Fruit fly (Drosophila melanogaster) whole organism, embryonic: ENCODE measurements around the gene Tsp97E.

Source experiments
- CG7928 ChIP-seq: fragments of 200-800 bp; sonication (Bioruptor generic); optimal IDR thresholded peaks from 2 replicates; lab custom pipeline; 2017; ENCODE audit warnings: missing biosample characterization, mild to moderate bottlenecking, missing genetic modification characterization
- CG9876 ChIP-seq: fragments of 200-800 bp; sonication (Bioruptor generic); optimal IDR thresholded peaks from 2 replicates; lab custom pipeline; 2016; ENCODE audit warnings: missing biosample characterization, missing genetic modification characterization
- Hsf ChIP-seq: fragments of 200-800 bp; sonication (Bioruptor generic); optimal IDR thresholded peaks from 3 replicates; lab custom pipeline; 2016; ENCODE audit warnings: missing biosample characterization, missing genetic modification characterization
- lbe ChIP-seq: fragments of 200-800 bp; sonication (Bioruptor generic); optimal IDR thresholded peaks from 2 replicates; lab custom pipeline; 2016; ENCODE audit warnings: missing biosample characterization, mild to moderate bottlenecking, missing genetic modification characterization
- nom ChIP-seq: fragments of 200-800 bp; sonication (Bioruptor generic); optimal IDR thresholded peaks from 2 replicates; lab custom pipeline; 2017; ENCODE audit warnings: missing biosample characterization, missing genetic modification characterization, mild to moderate bottlenecking, moderate library complexity, missing genetic modification reagents
- salm ChIP-seq: fragments of 200-800 bp; sonication (Bioruptor generic); optimal IDR thresholded peaks from 2 replicates; lab custom pipeline; 2018; ENCODE audit warnings: missing biosample characterization, mild to moderate bottlenecking, missing genetic modification characterization
- tx ChIP-seq: fragments of 200-800 bp; sonication (Bioruptor generic); optimal IDR thresholded peaks from 2 replicates; lab custom pipeline; 2016; ENCODE audit warnings: missing biosample characterization, missing genetic modification characterization
- wek ChIP-seq: fragments of 200-800 bp; sonication (Bioruptor generic); optimal IDR thresholded peaks from 3 replicates; lab custom pipeline; 2018; ENCODE audit warnings: missing biosample characterization, mild to moderate bottlenecking, missing genetic modification characterization, moderate library complexity

dm6 chr3R:26947296-26947880 lies 17.2 kb downstream of the Tsp97E start, which contains the start of gene Spag1:
- TF ChIP-seq tx, result no peak
- TF ChIP-seq CG7928 (GFP tag; lab: Kevin White, UChicago), result no peak
- peak; percentile 64 for TF ChIP-seq lbe (GFP tag; lab: Kevin White, UChicago)
- peak; percentile 96 for TF ChIP-seq nom (GFP tag; lab: Kevin White, UChicago)
- TF ChIP-seq Hsf (GFP tag; lab: Kevin White, UChicago), result no peak
- TF ChIP-seq CG9876, result no peak
- no peak for TF ChIP-seq salm (tag; lab: Kevin White, UChicago)
- no peak for TF ChIP-seq wek
